Worm (Caenorhabditis elegans) whole organism, L3 larva: Measurements from ENCODE around the gene T26G10.1.

Experiments used
- R02D3.7 ChIP-seq: fragments of 150-350 bp; optimal IDR thresholded peaks from 2 replicates; lab custom pipeline; 2014; ENCODE audit warnings: missing biosample characterization, missing genetic modification characterization
- ZK546.5 ChIP-seq: sonication (generic microtip); optimal IDR thresholded peaks from 2 replicates; lab custom pipeline; 2017; ENCODE audit warnings: missing biosample characterization, missing genetic modification characterization
- aly-2 ChIP-seq: fragments of 150-350 bp; optimal IDR thresholded peaks from 2 replicates; lab custom pipeline; 2014; ENCODE audit warnings: missing biosample characterization, missing genetic modification characterization
- ceh-16 ChIP-seq: sonication (generic microtip); optimal IDR thresholded peaks from 2 replicates; lab custom pipeline; 2017; ENCODE audit warnings: missing biosample characterization, missing genetic modification characterization
- ceh-28 ChIP-seq: fragments of 150-350 bp; optimal IDR thresholded peaks from 2 replicates; lab custom pipeline; 2014; ENCODE audit warnings: missing biosample characterization, missing genetic modification reagents, missing genetic modification characterization
- ceh-9 ChIP-seq: sonication (generic microtip); optimal IDR thresholded peaks from 2 replicates; lab custom pipeline; 2018; ENCODE audit warnings: missing biosample characterization, missing genetic modification characterization
- elt-1 ChIP-seq: fragments of 150-350 bp; optimal IDR thresholded peaks from 2 replicates; lab custom pipeline; 2014; ENCODE audit warnings: missing biosample characterization, missing genetic modification characterization
- elt-2 ChIP-seq: sonication (generic microtip); optimal IDR thresholded peaks from 2 replicates; lab custom pipeline; 2016; ENCODE audit warnings: missing genetic modification reagents, mild to moderate bottlenecking, missing genetic modification characterization, missing compliant biosample characterization
- elt-3 ChIP-seq, 3 experiments: fragments of 150-350 bp in 1 of 3; sonication (generic microtip) in 2 of 3; optimal IDR thresholded peaks; 2 replicates in 2 of 3; 4 replicates in 1 of 3; lab custom pipeline; 2014 to 2017; ENCODE audit warnings: missing biosample characterization in 3 of 3, missing genetic modification characterization in 3 of 3
- eor-1 ChIP-seq, 2 experiments: fragments of 150-350 bp; optimal IDR thresholded peaks; 2 replicates each; lab custom pipeline; 2014 to 2018; ENCODE audit warnings: missing biosample characterization in 2 of 2, missing genetic modification characterization in 2 of 2
- fkh-10 ChIP-seq: sonication (generic microtip); optimal IDR thresholded peaks from 2 replicates; lab custom pipeline; 2017; ENCODE audit warnings: missing biosample characterization, missing genetic modification reagents, missing genetic modification characterization
- fkh-2 ChIP-seq: fragments of 150-350 bp; optimal IDR thresholded peaks from 2 replicates; lab custom pipeline; 2014; ENCODE audit warnings: missing biosample characterization, missing genetic modification reagents, missing genetic modification characterization
- hmg-11 ChIP-seq: sonication (generic microtip); optimal IDR thresholded peaks from 2 replicates; lab custom pipeline; 2016; ENCODE audit warnings: missing genetic modification characterization, missing compliant biosample characterization
- lin-15B ChIP-seq: fragments of 150-350 bp; optimal IDR thresholded peaks from 2 replicates; lab custom pipeline; 2014; ENCODE audit warnings: missing biosample characterization, missing genetic modification characterization
- lin-39 ChIP-seq: fragments of 150-350 bp; optimal IDR thresholded peaks from 2 replicates; lab custom pipeline; 2018; ENCODE audit warnings: missing biosample characterization, missing genetic modification reagents, missing genetic modification characterization
- lsy-12 ChIP-seq: sonication (generic microtip); optimal IDR thresholded peaks from 2 replicates; lab custom pipeline; 2016; ENCODE audit warnings: mild to moderate bottlenecking, missing genetic modification characterization, missing compliant biosample characterization
- mml-1 ChIP-seq: fragments of 150-350 bp; sonication (generic microtip); optimal IDR thresholded peaks from 3 replicates; lab custom pipeline; 2014; ENCODE audit warnings: missing biosample characterization, missing genetic modification characterization
- nfya-1 ChIP-seq: sonication (generic microtip); optimal IDR thresholded peaks from 2 replicates; lab custom pipeline; 2017; ENCODE audit warnings: missing genetic modification characterization, mild to moderate bottlenecking, missing compliant biosample characterization, antibody characterized with exemption, moderate library complexity; ENCODE audit not compliant: insufficient read depth
- nhr-11 ChIP-seq: fragments of 150-350 bp; optimal IDR thresholded peaks from 2 replicates; lab custom pipeline; 2014; ENCODE audit warnings: missing biosample characterization, missing genetic modification characterization
- nhr-12 ChIP-seq: fragments of 150-350 bp; optimal IDR thresholded peaks from 2 replicates; lab custom pipeline; 2014; ENCODE audit warnings: missing biosample characterization, missing genetic modification characterization
- nhr-23 ChIP-seq: fragments of 150-350 bp; optimal IDR thresholded peaks from 2 replicates; lab custom pipeline; 2014; ENCODE audit warnings: missing biosample characterization, missing genetic modification reagents, missing genetic modification characterization
- nhr-237 ChIP-seq: fragments of 150-350 bp; optimal IDR thresholded peaks from 2 replicates; lab custom pipeline; 2014; ENCODE audit warnings: missing biosample characterization, missing genetic modification characterization
- nhr-25 ChIP-seq: sonication (generic microtip); optimal IDR thresholded peaks from 2 replicates; lab custom pipeline; 2017; ENCODE audit warnings: missing biosample characterization, missing genetic modification characterization
- nhr-28 ChIP-seq: fragments of 150-350 bp; optimal IDR thresholded peaks from 2 replicates; lab custom pipeline; 2014; ENCODE audit warnings: missing biosample characterization, missing genetic modification characterization
- nhr-67 ChIP-seq: fragments of 150-350 bp; optimal IDR thresholded peaks from 2 replicates; lab custom pipeline; 2014; ENCODE audit warnings: missing biosample characterization, missing genetic modification characterization
- nhr-76 ChIP-seq: fragments of 150-350 bp; sonication (generic microtip); optimal IDR thresholded peaks from 5 replicates; lab custom pipeline; 2014; ENCODE audit warnings: missing biosample characterization, missing genetic modification characterization
- nhr-77 ChIP-seq: fragments of 150-350 bp; optimal IDR thresholded peaks from 2 replicates; lab custom pipeline; 2014; ENCODE audit warnings: missing biosample characterization, missing genetic modification characterization
- pha-4 ChIP-seq: fragments of 150-350 bp; optimal IDR thresholded peaks from 2 replicates; lab custom pipeline; 2014; ENCODE audit warnings: missing biosample characterization, missing genetic modification reagents, missing genetic modification characterization
- skn-1 ChIP-seq: fragments of 150-350 bp; optimal IDR thresholded peaks from 2 replicates; lab custom pipeline; 2014; ENCODE audit warnings: missing biosample characterization, missing genetic modification characterization
- tbx-2 ChIP-seq: sonication (generic microtip); optimal IDR thresholded peaks from 2 replicates; lab custom pipeline; 2016; ENCODE audit warnings: mild to moderate bottlenecking, missing genetic modification characterization, missing compliant biosample characterization
- unc-39 ChIP-seq: sonication (generic microtip); optimal IDR thresholded peaks from 4 replicates; lab custom pipeline; 2017; ENCODE audit warnings: missing biosample characterization, missing genetic modification characterization
- zag-1 ChIP-seq: fragments of 150-350 bp; optimal IDR thresholded peaks from 2 replicates; lab custom pipeline; 2014; ENCODE audit warnings: missing biosample characterization, missing genetic modification characterization
- ztf-11 ChIP-seq: fragments of 150-350 bp; optimal IDR thresholded peaks from 2 replicates; lab custom pipeline; 2014; ENCODE audit warnings: missing biosample characterization, missing genetic modification characterization
- ztf-4 ChIP-seq: fragments of 150-350 bp; optimal IDR thresholded peaks from 2 replicates; lab custom pipeline; 2014; ENCODE audit warnings: missing biosample characterization, missing genetic modification characterization

The T26G10.1 gene

ce11 chrIII:9383496-9383895 is 22.9 kb downstream of the T26G10.1 start, which contains the start of gene tkr-1:
tkr-1 (plus strand) TSS chrIII:9383796.
- TF ChIP-seq lin-39 (tag; lab: Kevin White, UChicago) (no peak), fkh-2 (tag; lab: Kevin White, UChicago) (no peak), aly-2 (tag; lab: Kevin White, UChicago) (no peak), nhr-12 (no peak), nhr-67 (tag; lab: Kevin White, UChicago) (no peak), nhr-237 (tag; lab: Kevin White, UChicago) (no peak), elt-2 (tag; lab: Kevin White, UChicago) (no peak), nhr-11 (tag; lab: Kevin White, UChicago) (no peak), nhr-23 (no peak), nfya-1 (tag; lab: Kevin White, UChicago) (no peak)
- TF ChIP-seq, all 47 proteins: peak for 0

ce11 chrIII:9376701-9377100 is 29.7 kb downstream of the T26G10.1 start:
- TF ChIP-seq hmg-11 (tag; lab: Kevin White, UChicago) (no peak), ceh-16 (tag; lab: Kevin White, UChicago) (no peak), elt-3 (tag; optimal IDR thresholded peaks at IDR 0.05; lab: Kevin White, UChicago) (no peak), nhr-67 (tag; lab: Kevin White, UChicago) (no peak), lin-15B (tag; lab: Kevin White, UChicago) (no peak), fkh-2 (tag; lab: Kevin White, UChicago) (no peak), eor-1 (tag; optimal IDR thresholded peaks at IDR 0.05; lab: Kevin White, UChicago) (no peak), ZK546.5 (tag; lab: Kevin White, UChicago) (no peak), R02D3.7 (no peak), pha-4 (no peak), ceh-9 (tag; lab: Kevin White, UChicago) (no peak), lin-39 (tag; lab: Kevin White, UChicago) (no peak), nhr-28 (no peak), tbx-2 (no peak), ztf-4 (tag; lab: Kevin White, UChicago) (no peak), nfya-1 (tag; lab: Kevin White, UChicago) (no peak), nhr-77 (tag; lab: Kevin White, UChicago) (no peak), nhr-25 (tag; lab: Kevin White, UChicago) (no peak), ceh-28 (tag; lab: Kevin White, UChicago) (no peak), nhr-11 (tag; lab: Kevin White, UChicago) (no peak)

- TF ChIP-seq nhr-76 (tag; lab: Kevin White, UChicago) (no peak), ztf-11 (tag; lab: Kevin White, UChicago) (no peak), zag-1 (tag; lab: Kevin White, UChicago) (no peak), fkh-10 (GFP tag; lab: Kevin White, UChicago) (peak; percentile 80), skn-1 (tag; lab: Kevin White, UChicago) (no peak)
These were observed 32.7 kb downstream of the T26G10.1 start for ce11 chrIII:9373779-9374178.

DNA sequence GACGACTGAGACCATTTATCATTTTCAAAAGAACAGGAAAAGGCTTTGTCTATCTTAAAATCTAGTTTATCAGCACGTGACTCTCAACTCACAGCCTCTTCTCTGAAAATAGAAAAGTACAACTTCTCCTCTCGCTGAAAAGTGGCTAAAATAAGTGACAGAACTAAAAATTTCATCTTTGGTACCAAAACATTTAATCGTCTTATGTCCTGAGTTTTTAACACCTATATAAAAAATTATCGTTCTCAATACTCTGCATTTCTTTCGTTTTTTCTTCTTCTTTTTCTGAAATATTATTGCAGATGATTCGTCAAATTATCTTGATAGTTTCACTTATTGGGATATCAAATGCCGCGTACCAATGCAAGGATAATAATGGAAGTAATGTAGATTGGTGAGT is 39.5 kb downstream of the T26G10.1 start, which contains the start of gene crn-6:
Gene crn-6 (plus strand): TSS at position 301 of the 400 bp plus-strand sequence.
- no peak for TF ChIP-seq nhr-25 (tag; lab: Kevin White, UChicago)
- TF ChIP-seq elt-1: no peak
- TF ChIP-seq nhr-67 (tag; lab: Kevin White, UChicago): no peak
- no peak for TF ChIP-seq ztf-11 (tag; lab: Kevin White, UChicago)
- no peak for TF ChIP-seq lsy-12 (tag; lab: Kevin White, UChicago)
- no peak for TF ChIP-seq nhr-76 (tag; lab: Kevin White, UChicago)
- TF ChIP-seq zag-1 (tag; lab: Kevin White, UChicago): no peak
- no peak for TF ChIP-seq mml-1
- no peak for TF ChIP-seq ztf-4 (tag; lab: Kevin White, UChicago)
- TF ChIP-seq unc-39 (tag; lab: Kevin White, UChicago): no peak
- TF ChIP-seq ZK546.5 (tag; lab: Kevin White, UChicago): no peak
- no peak for TF ChIP-seq nfya-1 (tag; lab: Kevin White, UChicago)
- no peak for TF ChIP-seq nhr-11 (tag; lab: Kevin White, UChicago)
- no peak for TF ChIP-seq ceh-16 (tag; lab: Kevin White, UChicago)
- no peak for TF ChIP-seq aly-2 (tag; lab: Kevin White, UChicago)
- no peak for TF ChIP-seq tbx-2
- TF ChIP-seq elt-3 (tag; optimal IDR thresholded peaks at IDR 0.05; lab: Kevin White, UChicago): no peak
